Worm (Caenorhabditis elegans): ENCODE data around the gene folt-2.

folt-2 gene

ce11 chrV:2876188-2876831, 910 bp upstream of the folt-2 start:
- peak; percentile 65 for TF ChIP-seq aha-1 (tag)
- TF ChIP-seq unc-62 (GFP tag; optimal IDR thresholded peaks at IDR 0.05 in 1 of 2), result peak in 1 of 2 experiments; percentile 76
- TF ChIP-seq unc-62 (tag; optimal IDR thresholded peaks at IDR 0.05), result no peak
- 0 out of 2 replicates have a peak, but pooled peaks have one; percentile 13 for TF ChIP-seq php-3 (GFP tag; IDR thresholded peaks at IDR 0.05)
- no peak for TF ChIP-seq egl-27 (tag; optimal IDR thresholded peaks at IDR 0.05)
- no peak for TF ChIP-seq Y75B8A.6 (GFP tag; IDR thresholded peaks at IDR 0.05)

ce11 chrV:2872947-2873346, 2.5 kb downstream of the folt-2 start:
- TF ChIP-seq lir-3 (tag; optimal IDR thresholded peaks at IDR 0.05), result no peak
- TF ChIP-seq saeg-2 (GFP tag; IDR thresholded peaks at IDR 0.05), result no peak
- no peak for TF ChIP-seq hlh-30 (tag; optimal IDR thresholded peaks at IDR 0.05; ENCODE audit: insufficient read depth)
- TF ChIP-seq egl-43 (GFP tag; IDR thresholded peaks at IDR 0.05), result no peak
- TF ChIP-seq ceh-62 (tag; optimal IDR thresholded peaks at IDR 0.05), result no peak
- TF ChIP-seq unc-62 (GFP tag; optimal IDR thresholded peaks at IDR 0.05 in 1 of 2), result peak in 1 of 2 experiments; percentile 88
- no peak for TF ChIP-seq unc-62 (tag; optimal IDR thresholded peaks at IDR 0.05)
- TF ChIP-seq ces-1 (GFP tag; optimal IDR thresholded peaks at IDR 0.05), result no peak
- TF ChIP-seq nhr-102 (tag; optimal IDR thresholded peaks at IDR 0.05), result peak; percentile 17
- TF ChIP-seq mes-2 (tag; optimal IDR thresholded peaks at IDR 0.05; ENCODE audit: poor library complexity, severe bottlenecking), result no peak
- no peak for TF ChIP-seq nhr-41 (GFP tag; IDR thresholded peaks at IDR 0.05)
- no peak for TF ChIP-seq spr-1 (tag; optimal IDR thresholded peaks at IDR 0.05)
- TF ChIP-seq F26F4.8 (GFP tag; conservative IDR thresholded peaks at IDR 0.05), result no peak
- TF ChIP-seq tag-97 (GFP tag; IDR thresholded peaks at IDR 0.05), result no peak
- no peak for TF ChIP-seq aha-1 (tag)
- no peak for TF ChIP-seq nhr-42 (GFP tag; IDR thresholded peaks at IDR 0.05)
- no peak for TF ChIP-seq dmd-9 (GFP tag; IDR thresholded peaks at IDR 0.05)
- TF ChIP-seq cey-2 (tag; optimal IDR thresholded peaks at IDR 0.05; ENCODE audit: borderline replicate concordance, insufficient read depth), result no peak
- TF ChIP-seq spr-3 (GFP tag; optimal IDR thresholded peaks at IDR 0.05), result no peak
- 0 out of 2 replicates have a peak, but pooled peaks have one; percentile 18 for TF ChIP-seq F44E2.7 (GFP tag; IDR thresholded peaks at IDR 0.05)

- TF ChIP-seq mes-2 (tag; optimal IDR thresholded peaks at IDR 0.05; ENCODE audit: poor library complexity, severe bottlenecking) (no peak), nhr-41 (GFP tag; IDR thresholded peaks at IDR 0.05) (no peak), ceh-32 (tag; optimal IDR thresholded peaks at IDR 0.05; ENCODE audit: poor library complexity) (no peak), dpl-1 (GFP tag; optimal IDR thresholded peaks at IDR 0.05) (no peak), dmd-8 (GFP tag; IDR thresholded peaks at IDR 0.05) (peak; percentile 52; the same call in 1 of the 2 replicates), T26A8.4 (GFP tag; IDR thresholded peaks at IDR 0.05) (peak; percentile 31; the same call in 1 of the 2 replicates), nhr-10 (tag; optimal IDR thresholded peaks at IDR 0.05) (no peak), ZK546.5 (tag; optimal IDR thresholded peaks at IDR 0.05) (no peak), daf-19 (GFP tag; conservative IDR thresholded peaks at IDR 0.05) (no peak), ztf-7 (tag; optimal IDR thresholded peaks at IDR 0.05) (no peak), pha-4 (GFP tag; IDR thresholded peaks at IDR 0.05) (no peak), pha-4 (tag; optimal IDR thresholded peaks at IDR 0.05) (no peak), nhr-102 (tag; optimal IDR thresholded peaks at IDR 0.05) (peak; percentile 17), ceh-62 (tag; optimal IDR thresholded peaks at IDR 0.05) (no peak), hlh-11 (tag; optimal IDR thresholded peaks at IDR 0.05) (peak; percentile 30), sdz-12 (GFP tag; optimal IDR thresholded peaks at IDR 0.05) (no peak), F10B5.3 (tag; optimal IDR thresholded peaks at IDR 0.05) (no peak), lsy-2 (tag; optimal IDR thresholded peaks at IDR 0.05) (no peak), arid-1 (GFP tag; conservative IDR thresholded peaks at IDR 0.05) (no peak), aha-1 (tag) (peak; percentile 95), ceh-82 (tag; optimal IDR thresholded peaks at IDR 0.05) (no peak), nhr-76 (tag; optimal IDR thresholded peaks at IDR 0.05) (no peak), pqm-1 (tag; optimal IDR thresholded peaks at IDR 0.05) (no peak), unc-62 (GFP tag; optimal IDR thresholded peaks at IDR 0.05 in 1 of 2) (no peak), unc-62 (tag; optimal IDR thresholded peaks at IDR 0.05) (no peak), jun-1 (tag; optimal IDR thresholded peaks at IDR 0.05) (no peak), F49E8.2 (tag; optimal IDR thresholded peaks at IDR 0.05; ENCODE audit: borderline replicate concordance) (no peak), tra-1 (GFP tag; IDR thresholded peaks at IDR 0.05) (peak; percentile 42; the same call in 1 of the 2 replicates), lim-7 (GFP tag; IDR thresholded peaks at IDR 0.05) (no peak)
Measured at ce11 chrV:2871754-2872504, 3.5 kb downstream of the folt-2 start.

Measured in whole organism, L4 larva.